Fruit fly (Drosophila melanogaster) whole organism, embryonic: ENCODE results near the gene fry.

Experiments
- Blimp-1 ChIP-seq: fragments of 200-800 bp; sonication (Bioruptor generic); optimal IDR thresholded peaks from 3 replicates; lab custom pipeline; 2018; ENCODE audit warnings: missing biosample characterization, missing genetic modification characterization, mild to moderate bottlenecking, moderate library complexity, missing genetic modification reagents
- CG10209 ChIP-seq: fragments of 200-800 bp; sonication (Bioruptor generic); optimal IDR thresholded peaks from 3 replicates; lab custom pipeline; 2017; ENCODE audit warnings: missing biosample characterization, mild to moderate bottlenecking, missing genetic modification characterization, missing genetic modification reagents
- CG10431 ChIP-seq: fragments of 200-800 bp; sonication (Bioruptor generic); optimal IDR thresholded peaks from 3 replicates; lab custom pipeline; 2018; ENCODE audit warnings: missing biosample characterization, mild to moderate bottlenecking, missing genetic modification characterization
- CG13296 ChIP-seq: fragments of 200-800 bp; sonication (Bioruptor generic); optimal IDR thresholded peaks from 3 replicates; lab custom pipeline; 2018; ENCODE audit warnings: missing biosample characterization, mild to moderate bottlenecking, missing genetic modification characterization
- CG14860 ChIP-seq: fragments of 200-800 bp; sonication (Bioruptor generic); IDR thresholded peaks from 3 replicates; pipeline ENCODE4 v1.3.6; 2022; ENCODE audit warnings: missing biosample characterization, missing genetic modification characterization; ENCODE audit not compliant: partially characterized antibody
- CG14965 ChIP-seq: fragments of 200-800 bp; sonication (Bioruptor generic); optimal IDR thresholded peaks from 2 replicates; lab custom pipeline; 2016; ENCODE audit warnings: missing biosample characterization, missing genetic modification characterization, borderline replicate concordance
- CG15601 ChIP-seq: fragments of 200-800 bp; sonication (Bioruptor generic); optimal IDR thresholded peaks from 3 replicates; lab custom pipeline; 2019; ENCODE audit warnings: missing biosample characterization, mild to moderate bottlenecking, missing genetic modification characterization, moderate library complexity
- CG1792 ChIP-seq: fragments of 200-800 bp; sonication (Bioruptor generic); optimal IDR thresholded peaks from 2 replicates; lab custom pipeline; 2016; ENCODE audit warnings: missing biosample characterization, missing genetic modification characterization
- CG18599 ChIP-seq: fragments of 200-800 bp; sonication (Bioruptor generic); optimal IDR thresholded peaks from 3 replicates; lab custom pipeline; 2017; ENCODE audit warnings: missing biosample characterization, missing genetic modification characterization, mild to moderate bottlenecking, moderate library complexity, missing genetic modification reagents
- CG18764 ChIP-seq: fragments of 200-800 bp; sonication (Bioruptor generic); optimal IDR thresholded peaks from 3 replicates; lab custom pipeline; 2016; ENCODE audit warnings: missing biosample characterization, missing genetic modification characterization
- CG2889 ChIP-seq: fragments of 200-800 bp; sonication (Bioruptor generic); IDR thresholded peaks from 3 replicates; pipeline ENCODE4 v1.3.6; 2022; ENCODE audit warnings: missing biosample characterization, missing genetic modification characterization
- CG31441 ChIP-seq: fragments of 200-800 bp; sonication (Bioruptor generic); IDR thresholded peaks from 2 replicates; pipeline ENCODE4 v1.3.6; 2022; ENCODE audit warnings: missing biosample characterization, missing genetic modification characterization
- CG32767 ChIP-seq: fragments of 200-800 bp; sonication (Bioruptor generic); IDR thresholded peaks from 2 replicates; pipeline ENCODE4 v1.3.6; 2022; ENCODE audit warnings: missing biosample characterization, missing genetic modification characterization
- CG33557 ChIP-seq: fragments of 200-800 bp; sonication (Bioruptor generic); optimal IDR thresholded peaks from 2 replicates; lab custom pipeline; 2019; ENCODE audit warnings: missing biosample characterization, mild to moderate bottlenecking, missing genetic modification characterization, moderate library complexity
- CG8290 ChIP-seq, 3 experiments: fragments of 200-800 bp; sonication (Bioruptor generic); optimal IDR thresholded peaks; 2 replicates each; lab custom pipeline; 2016 to 2019; ENCODE audit warnings: missing biosample characterization in 3 of 3, missing genetic modification characterization in 3 of 3, mild to moderate bottlenecking in 2 of 3, moderate library complexity in 1 of 3
- CG9932 ChIP-seq: fragments of 200-800 bp; sonication (Bioruptor generic); IDR thresholded peaks from 2 replicates; pipeline ENCODE4 v1.3.6; 2022; ENCODE audit warnings: missing biosample characterization, missing genetic modification characterization
- Dek ChIP-seq: fragments of 200-800 bp; sonication (Bioruptor generic); optimal IDR thresholded peaks from 3 replicates; lab custom pipeline; 2019; ENCODE audit warnings: missing biosample characterization, mild to moderate bottlenecking, missing genetic modification characterization, moderate library complexity
- E2f1 ChIP-seq: fragments of 200-800 bp; sonication (Bioruptor generic); IDR thresholded peaks from 2 replicates; pipeline ENCODE4 v1.3.6; 2022; ENCODE audit warnings: missing biosample characterization, missing genetic modification characterization
- Hey ChIP-seq: fragments of 200-800 bp; sonication (Bioruptor generic); optimal IDR thresholded peaks from 3 replicates; lab custom pipeline; 2018; ENCODE audit warnings: missing biosample characterization, mild to moderate bottlenecking, missing genetic modification characterization
- Hmr ChIP-seq: fragments of 200-800 bp; sonication (Bioruptor generic); optimal IDR thresholded peaks from 3 replicates; lab custom pipeline; 2017; ENCODE audit warnings: mild to moderate bottlenecking, missing biosample characterization, missing genetic modification reagents, missing genetic modification characterization
- Hsf ChIP-seq: fragments of 200-800 bp; sonication (Bioruptor generic); optimal IDR thresholded peaks from 3 replicates; lab custom pipeline; 2016; ENCODE audit warnings: missing biosample characterization, missing genetic modification characterization
- Lhr ChIP-seq: fragments of 200-800 bp; sonication (Bioruptor generic); optimal IDR thresholded peaks from 3 replicates; lab custom pipeline; 2017; ENCODE audit warnings: mild to moderate bottlenecking, missing biosample characterization, missing genetic modification reagents, missing genetic modification characterization
- Rfx ChIP-seq: fragments of 200-800 bp; sonication (Bioruptor generic); IDR thresholded peaks from 2 replicates; pipeline ENCODE4 v1.3.6; 2022; ENCODE audit warnings: missing biosample characterization, missing genetic modification characterization
- ash1 ChIP-seq: fragments of 200-800 bp; sonication (Bioruptor generic); optimal IDR thresholded peaks from 2 replicates; lab custom pipeline; 2018; ENCODE audit warnings: missing biosample characterization, mild to moderate bottlenecking, missing genetic modification characterization
- cwo ChIP-seq: fragments of 200-800 bp; sonication (Bioruptor generic); optimal IDR thresholded peaks from 3 replicates; lab custom pipeline; 2017; ENCODE audit warnings: missing biosample characterization, missing genetic modification characterization, mild to moderate bottlenecking, moderate library complexity, missing genetic modification reagents
- danr ChIP-seq: fragments of 200-800 bp; sonication (Bioruptor generic); IDR thresholded peaks from 2 replicates; pipeline ENCODE4 v1.3.6; 2022; ENCODE audit warnings: missing biosample characterization, missing genetic modification characterization
- fd102C ChIP-seq: fragments of 200-800 bp; sonication (Bioruptor generic); optimal IDR thresholded peaks from 2 replicates; lab custom pipeline; 2018; ENCODE audit warnings: missing biosample characterization, mild to moderate bottlenecking, missing genetic modification characterization, moderate library complexity
- ftz-f1 ChIP-seq: fragments of 200-800 bp; sonication (Bioruptor generic); optimal IDR thresholded peaks from 2 replicates; lab custom pipeline; 2016; ENCODE audit warnings: missing biosample characterization, missing genetic modification characterization
- gcm ChIP-seq: fragments of 200-800 bp; sonication (Bioruptor generic); optimal IDR thresholded peaks from 2 replicates; lab custom pipeline; 2019; ENCODE audit warnings: missing biosample characterization, mild to moderate bottlenecking, missing genetic modification characterization, moderate library complexity
- grn ChIP-seq: fragments of 200-800 bp; sonication (Bioruptor generic); optimal IDR thresholded peaks from 3 replicates; lab custom pipeline; 2017; ENCODE audit warnings: missing biosample characterization, missing genetic modification characterization
- lbe ChIP-seq: fragments of 200-800 bp; sonication (Bioruptor generic); optimal IDR thresholded peaks from 2 replicates; lab custom pipeline; 2016; ENCODE audit warnings: missing biosample characterization, mild to moderate bottlenecking, missing genetic modification characterization
- maf-S ChIP-seq: fragments of 200-800 bp; sonication (Bioruptor generic); optimal IDR thresholded peaks from 2 replicates; lab custom pipeline; 2016; ENCODE audit warnings: missing biosample characterization, missing genetic modification characterization
- mirr ChIP-seq: fragments of 200-800 bp; sonication (Bioruptor generic); optimal IDR thresholded peaks from 3 replicates; lab custom pipeline; 2018; ENCODE audit warnings: missing biosample characterization, mild to moderate bottlenecking, missing genetic modification characterization
- salm ChIP-seq: fragments of 200-800 bp; sonication (Bioruptor generic); optimal IDR thresholded peaks from 2 replicates; lab custom pipeline; 2018; ENCODE audit warnings: missing biosample characterization, mild to moderate bottlenecking, missing genetic modification characterization
- schlank ChIP-seq: fragments of 200-800 bp; sonication (Bioruptor generic); optimal IDR thresholded peaks from 2 replicates; lab custom pipeline; 2018; ENCODE audit warnings: missing biosample characterization, mild to moderate bottlenecking, missing genetic modification characterization
- vfl ChIP-seq: fragments of 200-800 bp; sonication (Bioruptor generic); optimal IDR thresholded peaks from 2 replicates; lab custom pipeline; 2016; ENCODE audit warnings: missing biosample characterization, missing genetic modification characterization
- z ChIP-seq: fragments of 200-800 bp; sonication (Bioruptor generic); IDR thresholded peaks from 3 replicates; pipeline ENCODE4 v1.3.6; 2022; ENCODE audit warnings: missing biosample characterization, missing genetic modification characterization

fry gene

dm6 chr3L:9613960-9614588, 64.8 kb downstream of the fry start (continued):
- TF ChIP-seq Rfx (peak; percentile 90), CG32767 (GFP tag; lab: Robert Waterston, UW) (no peak), CG31441 (GFP tag; lab: Robert Waterston, UW) (0 out of 2 replicates have a peak, but pooled peaks have one; percentile 35), CG18599 (GFP tag; lab: Kevin White, UChicago) (no peak), Blimp-1 (GFP tag; lab: Kevin White, UChicago) (peak; percentile 84), Hsf (GFP tag; lab: Kevin White, UChicago) (no peak), z (no peak), CG1792 (no peak), CG18764 (GFP tag; lab: Kevin White, UChicago) (peak; percentile 59)

dm6 chr3L:9601225-9601624, 77.7 kb downstream of the fry start, which contains the start of the genes CG3088 and CG3306:
CG3088 (minus strand) TSS chr3L:9601325.
CG3306 (plus strand) TSS chr3L:9601523.
- TF ChIP-seq CG10431 (GFP tag; lab: Kevin White, UChicago) (no peak), vfl (GFP tag; lab: Kevin White, UChicago) (no peak), CG32767 (GFP tag; lab: Robert Waterston, UW) (no peak), CG8290 (GFP tag; optimal IDR thresholded peaks at IDR 0.05; lab: Kevin White, UChicago) (no peak), CG8290 (tag; optimal IDR thresholded peaks at IDR 0.05; lab: Kevin White, UChicago) (no peak), CG14965 (GFP tag; lab: Kevin White, UChicago) (no peak), Hmr (GFP tag; lab: Kevin White, UChicago) (no peak), CG2889 (no peak), CG15601 (tag; lab: Kevin White, UChicago) (no peak), lbe (no peak), schlank (no peak), maf-S (GFP tag; lab: Kevin White, UChicago) (no peak), ftz-f1 (GFP tag; lab: Kevin White, UChicago) (no peak), E2f1 (GFP tag; lab: Robert Waterston, UW) (no peak), mirr (GFP tag; lab: Kevin White, UChicago) (no peak), danr (GFP tag; lab: Robert Waterston, UW) (no peak), CG9932 (no peak), cwo (GFP tag; lab: Kevin White, UChicago) (no peak), Hey (tag; lab: Kevin White, UChicago) (no peak)

- TF ChIP-seq CG10209 (GFP tag; lab: Kevin White, UChicago) (no peak), gcm (GFP tag; lab: Kevin White, UChicago) (no peak), Dek (no peak), Lhr (GFP tag; lab: Kevin White, UChicago) (no peak), CG33557 (GFP tag; lab: Kevin White, UChicago) (no peak), fd102C (no peak), ash1 (GFP tag; lab: Kevin White, UChicago) (no peak), grn (GFP tag; lab: Kevin White, UChicago) (no peak), Rfx (no peak), CG13296 (GFP tag; lab: Kevin White, UChicago) (no peak), salm (tag; lab: Kevin White, UChicago) (no peak), CG14860 (GFP tag; lab: Robert Waterston, UW) (no peak)
Measured at dm6 chr3L:9598688-9599087, 80.2 kb downstream of the fry start, which contains the start of gene CG3222. CG3222 (plus strand) TSS chr3L:9598988.
